Worm (Caenorhabditis elegans) whole organism, midembryonic: ENCODE results near the gene srh-277.

Source experiments
- T22C8.4 ChIP-seq: fragments of 200-800 bp; sonication (Bioruptor generic); IDR thresholded peaks from 2 replicates; pipeline ENCODE4 v1.3.6; 2022; ENCODE audit warnings: missing genetic modification characterization, missing compliant biosample characterization
- cog-1 ChIP-seq: sonication (generic microtip); optimal IDR thresholded peaks from 2 replicates; lab custom pipeline; 2016; ENCODE audit warnings: missing genetic modification characterization, missing compliant biosample characterization
- flt-1 ChIP-seq: fragments of 200-800 bp; sonication (Bioruptor generic); IDR thresholded peaks from 2 replicates; pipeline ENCODE4 v1.3.6; 2022; ENCODE audit warnings: missing genetic modification characterization, missing compliant biosample characterization
- klf-2 ChIP-seq: fragments of 200-800 bp; sonication (Bioruptor generic); conservative IDR thresholded peaks from 2 replicates; pipeline ENCODE4 v1.3.6; 2022; ENCODE audit warnings: missing genetic modification reagents, missing genetic modification characterization, missing compliant biosample characterization
- med-1 ChIP-seq: sonication (generic microtip); optimal IDR thresholded peaks from 2 replicates; lab custom pipeline; 2017; ENCODE audit warnings: missing genetic modification characterization, mild to moderate bottlenecking, missing compliant biosample characterization, antibody characterized with exemption, missing genetic modification reagents; ENCODE audit not compliant: insufficient read depth
- ref-1 ChIP-seq: fragments of 200-800 bp; sonication (Bioruptor generic); conservative IDR thresholded peaks from 2 replicates; pipeline ENCODE4 v1.3.6; 2022; ENCODE audit warnings: missing genetic modification reagents, missing genetic modification characterization, missing compliant biosample characterization
- tab-1 ChIP-seq: fragments of 200-800 bp; sonication (Bioruptor generic); IDR thresholded peaks from 2 replicates; pipeline ENCODE4 v1.3.6; 2022; ENCODE audit warnings: missing genetic modification characterization, missing compliant biosample characterization
- ztf-23 ChIP-seq: fragments of 200-800 bp; sonication (Bioruptor generic); IDR thresholded peaks from 2 replicates; pipeline ENCODE4 v1.3.6; 2022; ENCODE audit warnings: missing genetic modification reagents, missing genetic modification characterization, missing compliant biosample characterization
- ztf-29 ChIP-seq: fragments of 200-800 bp; sonication (Bioruptor generic); IDR thresholded peaks from 2 replicates; pipeline ENCODE4 v1.3.6; 2022; ENCODE audit warnings: missing genetic modification reagents, missing genetic modification characterization, missing compliant biosample characterization

Gene srh-277

ce11 chrV:16158391-16158790 is 24.6 kb upstream of the srh-277 start, which contains the start of gene str-99:
str-99 (minus strand) TSS chrV:16158491.
- TF ChIP-seq ref-1 (no peak), flt-1 (GFP tag; lab: Robert Waterston, UW) (no peak), cog-1 (tag; lab: Kevin White, UChicago) (no peak), ztf-29 (GFP tag; lab: Robert Waterston, UW) (no peak), T22C8.4 (no peak), klf-2 (GFP tag; lab: Robert Waterston, UW) (no peak), tab-1 (GFP tag; lab: Robert Waterston, UW) (no peak), med-1 (GFP tag; lab: Kevin White, UChicago) (no peak), ztf-23 (GFP tag; lab: Robert Waterston, UW) (no peak)

- TF ChIP-seq ztf-23 (GFP tag; lab: Robert Waterston, UW), result no peak
- no peak for TF ChIP-seq T22C8.4
- no peak for TF ChIP-seq ref-1
- no peak for TF ChIP-seq med-1 (GFP tag; lab: Kevin White, UChicago)
- no peak for TF ChIP-seq tab-1 (GFP tag; lab: Robert Waterston, UW)
- no peak for TF ChIP-seq flt-1 (GFP tag; lab: Robert Waterston, UW)
- no peak for TF ChIP-seq cog-1 (tag; lab: Kevin White, UChicago)
- TF ChIP-seq ztf-29 (GFP tag; lab: Robert Waterston, UW), result no peak
- TF ChIP-seq klf-2 (GFP tag; lab: Robert Waterston, UW), result no peak
These were observed 23.4 kb upstream of the srh-277 start, which contains the start of gene F10A3.17 for ce11 chrV:16159594-16159993. F10A3.17 (minus strand) TSS chrV:16159694.

ce11 chrV:16160087-16160486 is 22.9 kb upstream of the srh-277 start:
- TF ChIP-seq med-1 (GFP tag; lab: Kevin White, UChicago) (no peak), T22C8.4 (no peak), flt-1 (GFP tag; lab: Robert Waterston, UW) (no peak), ztf-23 (GFP tag; lab: Robert Waterston, UW) (no peak), klf-2 (GFP tag; lab: Robert Waterston, UW) (no peak), ref-1 (no peak), cog-1 (tag; lab: Kevin White, UChicago) (no peak), ztf-29 (GFP tag; lab: Robert Waterston, UW) (no peak), tab-1 (GFP tag; lab: Robert Waterston, UW) (no peak)

- TF ChIP-seq klf-2 (GFP tag; lab: Robert Waterston, UW) (no peak), ztf-23 (GFP tag; lab: Robert Waterston, UW) (no peak), tab-1 (GFP tag; lab: Robert Waterston, UW) (no peak), cog-1 (tag; lab: Kevin White, UChicago) (no peak)
These were observed 20.8 kb upstream of the srh-277 start, which contains the start of the genes str-109 and F10A3.11 for ce11 chrV:16162124-16162735. str-109 (minus strand) TSS chrV:16162224. F10A3.11 (plus strand) TSS chrV:16162685.

ce11 chrV:16163719-16164118 is 19.3 kb upstream of the srh-277 start, which contains the start of gene F10A3.12:
F10A3.12 (plus strand) TSS chrV:16164019.
- TF ChIP-seq ref-1, result no peak
- no peak for TF ChIP-seq T22C8.4
- no peak for TF ChIP-seq cog-1 (tag; lab: Kevin White, UChicago)

ce11 chrV:16165936-16166335 is 17.1 kb upstream of the srh-277 start, which contains the start of gene str-108:
str-108 (plus strand) TSS chrV:16166236.
- TF ChIP-seq med-1 (GFP tag; lab: Kevin White, UChicago), result no peak
- TF ChIP-seq klf-2 (GFP tag; lab: Robert Waterston, UW), result no peak
- no peak for TF ChIP-seq cog-1 (tag; lab: Kevin White, UChicago)
- TF ChIP-seq tab-1 (GFP tag; lab: Robert Waterston, UW), result no peak
- no peak for TF ChIP-seq ref-1
- no peak for TF ChIP-seq ztf-29 (GFP tag; lab: Robert Waterston, UW)
- TF ChIP-seq flt-1 (GFP tag; lab: Robert Waterston, UW), result no peak
- no peak for TF ChIP-seq ztf-23 (GFP tag; lab: Robert Waterston, UW)
- TF ChIP-seq T22C8.4, result no peak

- no peak for TF ChIP-seq ref-1
- no peak for TF ChIP-seq ztf-23 (GFP tag; lab: Robert Waterston, UW)
- TF ChIP-seq ztf-29 (GFP tag; lab: Robert Waterston, UW), result no peak
- no peak for TF ChIP-seq med-1 (GFP tag; lab: Kevin White, UChicago)
- TF ChIP-seq tab-1 (GFP tag; lab: Robert Waterston, UW), result no peak
- no peak for TF ChIP-seq cog-1 (tag; lab: Kevin White, UChicago)
- TF ChIP-seq flt-1 (GFP tag; lab: Robert Waterston, UW), result no peak
- TF ChIP-seq T22C8.4, result no peak
- no peak for TF ChIP-seq klf-2 (GFP tag; lab: Robert Waterston, UW)
These were observed 14.0 kb upstream of the srh-277 start, which contains the start of gene str-111 for ce11 chrV:16169026-16169425. str-111 (minus strand) TSS chrV:16169126.

ce11 chrV:16171721-16172120 is 11.3 kb upstream of the srh-277 start, which contains the start of gene K05D4.9:
K05D4.9 (minus strand) TSS chrV:16171821.
- no peak for TF ChIP-seq T22C8.4

- TF ChIP-seq med-1 (GFP tag; lab: Kevin White, UChicago), result no peak
- no peak for TF ChIP-seq flt-1 (GFP tag; lab: Robert Waterston, UW)
- no peak for TF ChIP-seq ref-1
- no peak for TF ChIP-seq ztf-29 (GFP tag; lab: Robert Waterston, UW)
- TF ChIP-seq tab-1 (GFP tag; lab: Robert Waterston, UW), result no peak
- no peak for TF ChIP-seq T22C8.4
- TF ChIP-seq cog-1 (tag; lab: Kevin White, UChicago), result no peak
- no peak for TF ChIP-seq ztf-23 (GFP tag; lab: Robert Waterston, UW)
- TF ChIP-seq klf-2 (GFP tag; lab: Robert Waterston, UW), result no peak
These were observed 8.9 kb upstream of the srh-277 start for ce11 chrV:16174109-16174508.

ce11 chrV:16175227-16175626 is 7.8 kb upstream of the srh-277 start:
- TF ChIP-seq ref-1 (no peak), tab-1 (GFP tag; lab: Robert Waterston, UW) (no peak), klf-2 (GFP tag; lab: Robert Waterston, UW) (no peak), med-1 (GFP tag; lab: Kevin White, UChicago) (no peak), flt-1 (GFP tag; lab: Robert Waterston, UW) (no peak), ztf-29 (GFP tag; lab: Robert Waterston, UW) (no peak), ztf-23 (GFP tag; lab: Robert Waterston, UW) (no peak)
